Fruit fly (Drosophila melanogaster): Measurements from ENCODE around the gene CG2617.

The CG2617 gene

dm6 chr2L:20714468-20715404 is 32.6 kb downstream of the CG2617 start, which contains the start of gene Hr38:
Gene Hr38 (minus strand): TSS chr2L:20714588.
- TF ChIP-seq psq (optimal IDR thresholded peaks at IDR 0.05) = no peak
- TF ChIP-seq Dll (optimal IDR thresholded peaks at IDR 0.05) = peak; percentile 85

- TF ChIP-seq pan (optimal IDR thresholded peaks at IDR 0.05) (no peak), usp (GFP tag; optimal IDR thresholded peaks at IDR 0.05) (no peak), EcR (GFP tag; optimal IDR thresholded peaks at IDR 0.05) (no peak), CG8478 (optimal IDR thresholded peaks at IDR 0.05) (no peak), psq (optimal IDR thresholded peaks at IDR 0.05) (no peak), Dll (optimal IDR thresholded peaks at IDR 0.05) (no peak)
These were observed 33.9 kb downstream of the CG2617 start for dm6 chr2L:20716077-20716476.

dm6 chr2L:20716712-20717111 is 34.5 kb downstream of the CG2617 start:
- TF ChIP-seq EcR (GFP tag; optimal IDR thresholded peaks at IDR 0.05) (no peak), Dll (optimal IDR thresholded peaks at IDR 0.05) (no peak), psq (optimal IDR thresholded peaks at IDR 0.05) (no peak), CG8478 (optimal IDR thresholded peaks at IDR 0.05) (no peak), pan (optimal IDR thresholded peaks at IDR 0.05) (no peak), usp (GFP tag; optimal IDR thresholded peaks at IDR 0.05) (no peak)

dm6 chr2L:20720011-20720410 is 37.8 kb downstream of the CG2617 start:
- no peak for TF ChIP-seq usp (GFP tag; optimal IDR thresholded peaks at IDR 0.05)
- TF ChIP-seq EcR (GFP tag; optimal IDR thresholded peaks at IDR 0.05) = no peak
- TF ChIP-seq Dll (optimal IDR thresholded peaks at IDR 0.05) = no peak
- no peak for TF ChIP-seq pan (optimal IDR thresholded peaks at IDR 0.05)
- TF ChIP-seq psq (optimal IDR thresholded peaks at IDR 0.05) = no peak
- TF ChIP-seq CG8478 (optimal IDR thresholded peaks at IDR 0.05) = no peak

dm6 chr2L:20721456-20721855 is 39.3 kb downstream of the CG2617 start:
- no peak for TF ChIP-seq CG8478 (optimal IDR thresholded peaks at IDR 0.05)
- no peak for TF ChIP-seq psq (optimal IDR thresholded peaks at IDR 0.05)
- no peak for TF ChIP-seq usp (GFP tag; optimal IDR thresholded peaks at IDR 0.05)
- no peak for TF ChIP-seq EcR (GFP tag; optimal IDR thresholded peaks at IDR 0.05)
- no peak for TF ChIP-seq pan (optimal IDR thresholded peaks at IDR 0.05)
- no peak for TF ChIP-seq Dll (optimal IDR thresholded peaks at IDR 0.05)

- TF ChIP-seq pan (optimal IDR thresholded peaks at IDR 0.05) = no peak
- no peak for TF ChIP-seq EcR (GFP tag; optimal IDR thresholded peaks at IDR 0.05)
- no peak for TF ChIP-seq usp (GFP tag; optimal IDR thresholded peaks at IDR 0.05)
- no peak for TF ChIP-seq psq (optimal IDR thresholded peaks at IDR 0.05)
- no peak for TF ChIP-seq CG8478 (optimal IDR thresholded peaks at IDR 0.05)
- TF ChIP-seq Dll (optimal IDR thresholded peaks at IDR 0.05) = no peak
These were observed 41.9 kb downstream of the CG2617 start for dm6 chr2L:20724024-20724423.

- TF ChIP-seq psq (optimal IDR thresholded peaks at IDR 0.05) = no peak
- no peak for TF ChIP-seq usp (GFP tag; optimal IDR thresholded peaks at IDR 0.05)
- TF ChIP-seq EcR (GFP tag; optimal IDR thresholded peaks at IDR 0.05) = no peak
- no peak for TF ChIP-seq CG8478 (optimal IDR thresholded peaks at IDR 0.05)
- TF ChIP-seq Dll (optimal IDR thresholded peaks at IDR 0.05) = no peak
- no peak for TF ChIP-seq pan (optimal IDR thresholded peaks at IDR 0.05)
These were observed 44.3 kb downstream of the CG2617 start, which contains the start of gene CG9316 for dm6 chr2L:20726451-20726850. Gene CG9316 (minus strand): TSS chr2L:20726551.

dm6 chr2L:20730182-20730581 is 48.0 kb downstream of the CG2617 start, which contains the start of gene CarT:
Gene CarT (minus strand): TSS chr2L:20730282.
- TF ChIP-seq psq (optimal IDR thresholded peaks at IDR 0.05) (no peak), EcR (GFP tag; optimal IDR thresholded peaks at IDR 0.05) (no peak), pan (optimal IDR thresholded peaks at IDR 0.05) (no peak), CG8478 (optimal IDR thresholded peaks at IDR 0.05) (no peak), Dll (optimal IDR thresholded peaks at IDR 0.05) (no peak), usp (GFP tag; optimal IDR thresholded peaks at IDR 0.05) (no peak)

- no peak for TF ChIP-seq CG8478 (optimal IDR thresholded peaks at IDR 0.05)
- no peak for TF ChIP-seq usp (GFP tag; optimal IDR thresholded peaks at IDR 0.05)
- no peak for TF ChIP-seq pan (optimal IDR thresholded peaks at IDR 0.05)
- TF ChIP-seq EcR (GFP tag; optimal IDR thresholded peaks at IDR 0.05) = no peak
- TF ChIP-seq psq (optimal IDR thresholded peaks at IDR 0.05) = no peak
- no peak for TF ChIP-seq Dll (optimal IDR thresholded peaks at IDR 0.05)
These were observed 50.9 kb downstream of the CG2617 start for dm6 chr2L:20733025-20733424.

Data from whole organism.